Fruit fly (Drosophila melanogaster): ENCODE measurements around the gene CG10194.

DNA sequence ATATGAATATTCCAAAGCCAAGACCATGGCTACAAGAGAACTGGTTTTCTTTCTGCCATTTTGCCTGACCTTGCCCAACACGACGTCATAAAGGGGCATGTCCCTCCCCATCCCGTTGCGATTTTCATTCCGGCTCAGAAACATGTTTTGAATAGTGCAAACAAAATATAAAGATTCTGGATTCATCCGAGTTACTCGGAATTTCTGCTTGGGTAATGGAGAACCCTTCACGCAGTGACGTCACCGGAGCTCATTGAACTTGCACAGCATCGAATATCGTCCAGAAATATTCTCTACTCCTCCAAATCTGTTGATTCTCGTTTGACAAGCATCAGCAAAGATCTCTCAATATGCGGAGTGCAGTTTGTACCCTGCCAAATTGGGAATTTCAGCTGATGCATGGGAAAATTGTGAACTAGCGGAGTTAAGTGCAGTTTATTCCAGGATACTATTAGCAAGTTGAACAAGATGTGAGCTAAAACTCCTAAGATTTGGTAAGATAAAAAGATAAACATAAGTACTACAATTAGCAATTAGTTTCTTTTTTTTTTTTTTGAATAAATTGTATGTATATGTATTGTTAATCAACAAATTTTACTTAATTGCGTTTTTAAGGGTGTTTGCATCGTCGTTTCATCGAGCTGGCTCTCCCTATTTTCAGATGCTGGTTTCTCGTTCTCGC lies 35.7 kb downstream of the CG10194 start, which contains the start of gene CG10026:
- TF ChIP-seq CG8478 (optimal IDR thresholded peaks at IDR 0.05) (no peak), CTCF (optimal IDR thresholded peaks at IDR 0.05) (no peak)

Measured in S2 (cell line).